Worm (Caenorhabditis elegans) whole organism, L2 larva: Measurements from ENCODE around the gene fbxb-5.

Experiments used
- C34F6.9 ChIP-seq: fragments of 150-350 bp; optimal IDR thresholded peaks from 2 replicates; lab custom pipeline; 2014; ENCODE audit warnings: missing biosample characterization, missing genetic modification characterization
- F13H6.1 ChIP-seq: sonication (generic microtip); optimal IDR thresholded peaks from 2 replicates; lab custom pipeline; 2016; ENCODE audit warnings: missing genetic modification characterization, missing compliant biosample characterization
- R02D3.7 ChIP-seq: fragments of 150-350 bp; optimal IDR thresholded peaks from 2 replicates; lab custom pipeline; 2014; ENCODE audit warnings: missing biosample characterization, missing genetic modification characterization
- ZK546.5 ChIP-seq: sonication (generic microtip); optimal IDR thresholded peaks from 2 replicates; lab custom pipeline; 2017; ENCODE audit warnings: missing biosample characterization, missing genetic modification characterization
- ama-1 ChIP-seq: fragments of 150-350 bp; optimal IDR thresholded peaks from 2 replicates; lab custom pipeline; 2018; ENCODE audit warnings: inconsistent platforms
- blmp-1 ChIP-seq: sonication (generic microtip); optimal IDR thresholded peaks from 2 replicates; lab custom pipeline; 2017; ENCODE audit warnings: missing genetic modification characterization, mild to moderate bottlenecking, missing compliant biosample characterization, antibody characterized with exemption, moderate library complexity; ENCODE audit not compliant: insufficient read depth
- ceh-16 ChIP-seq: fragments of 150-350 bp; optimal IDR thresholded peaks from 2 replicates; lab custom pipeline; 2014; ENCODE audit warnings: missing biosample characterization, missing genetic modification characterization
- ceh-82 ChIP-seq: fragments of 150-350 bp; optimal IDR thresholded peaks from 2 replicates; lab custom pipeline; 2014; ENCODE audit warnings: missing biosample characterization, missing genetic modification characterization
- crh-2 ChIP-seq: sonication (generic microtip); optimal IDR thresholded peaks from 2 replicates; lab custom pipeline; 2017; ENCODE audit warnings: missing biosample characterization, missing genetic modification characterization
- elt-3 ChIP-seq: sonication (generic microtip); optimal IDR thresholded peaks from 2 replicates; lab custom pipeline; 2017; ENCODE audit warnings: missing biosample characterization, missing genetic modification characterization
- fos-1 ChIP-seq: fragments of 150-350 bp; optimal IDR thresholded peaks from 2 replicates; lab custom pipeline; 2014; ENCODE audit warnings: missing biosample characterization, missing genetic modification characterization
- gmeb-1 ChIP-seq: fragments of 150-350 bp; optimal IDR thresholded peaks from 2 replicates; lab custom pipeline; 2014; ENCODE audit warnings: missing biosample characterization, missing genetic modification characterization
- lin-39 ChIP-seq: fragments of 150-350 bp; optimal IDR thresholded peaks from 2 replicates; lab custom pipeline; 2014; ENCODE audit warnings: missing biosample characterization, missing genetic modification reagents, missing genetic modification characterization
- lsy-2 ChIP-seq, 2 experiments: fragments of 150-350 bp in 1 of 2; sonication (generic microtip) in 1 of 2; optimal IDR thresholded peaks; 2 replicates each; lab custom pipeline; 2014 to 2017; ENCODE audit warnings: missing biosample characterization in 2 of 2, missing genetic modification characterization in 2 of 2
- mab-5 ChIP-seq: fragments of 150-350 bp; optimal IDR thresholded peaks from 2 replicates; lab custom pipeline; 2014; ENCODE audit warnings: missing biosample characterization, missing genetic modification characterization
- mbf-1 ChIP-seq: sonication (generic microtip); optimal IDR thresholded peaks from 2 replicates; lab custom pipeline; 2017; ENCODE audit warnings: missing biosample characterization, missing genetic modification characterization
- mdl-1 ChIP-seq, 2 experiments: fragments of 150-350 bp in 1 of 2; sonication (generic microtip) in 1 of 2; optimal IDR thresholded peaks; 2 replicates each; lab custom pipeline; 2017; ENCODE audit warnings: missing biosample characterization in 2 of 2, missing genetic modification characterization in 2 of 2
- nhr-10 ChIP-seq: sonication (generic microtip); optimal IDR thresholded peaks from 2 replicates; lab custom pipeline; 2017; ENCODE audit warnings: missing biosample characterization, missing genetic modification characterization
- nhr-11 ChIP-seq: fragments of 150-350 bp; optimal IDR thresholded peaks from 2 replicates; lab custom pipeline; 2014; ENCODE audit warnings: missing biosample characterization, missing genetic modification characterization
- nhr-129 ChIP-seq: fragments of 150-350 bp; optimal IDR thresholded peaks from 2 replicates; lab custom pipeline; 2014; ENCODE audit warnings: missing biosample characterization, missing genetic modification characterization
- nhr-21 ChIP-seq: fragments of 150-350 bp; optimal IDR thresholded peaks from 2 replicates; lab custom pipeline; 2014; ENCODE audit warnings: missing biosample characterization, missing genetic modification characterization
- nhr-23 ChIP-seq: fragments of 150-350 bp; optimal IDR thresholded peaks from 2 replicates; lab custom pipeline; 2014; ENCODE audit warnings: missing biosample characterization, missing genetic modification reagents, missing genetic modification characterization
- nhr-6 ChIP-seq: fragments of 150-350 bp; optimal IDR thresholded peaks from 2 replicates; lab custom pipeline; 2014; ENCODE audit warnings: missing biosample characterization, missing genetic modification characterization
- nhr-77 ChIP-seq: fragments of 150-350 bp; optimal IDR thresholded peaks from 2 replicates; lab custom pipeline; 2014; ENCODE audit warnings: missing biosample characterization, missing genetic modification characterization
- peb-1 ChIP-seq: fragments of 150-350 bp; optimal IDR thresholded peaks from 2 replicates; lab custom pipeline; 2014; ENCODE audit warnings: missing biosample characterization, missing genetic modification characterization
- sem-4 ChIP-seq: fragments of 150-350 bp; optimal IDR thresholded peaks from 2 replicates; lab custom pipeline; 2014; ENCODE audit warnings: missing biosample characterization, missing genetic modification reagents, missing genetic modification characterization
- skn-1 ChIP-seq: sonication (generic microtip); optimal IDR thresholded peaks from 2 replicates; lab custom pipeline; 2017; ENCODE audit warnings: missing biosample characterization, missing genetic modification characterization
- sma-9 ChIP-seq, 2 experiments: fragments of 150-350 bp in 1 of 2; sonication (generic microtip) in 1 of 2; optimal IDR thresholded peaks; 2 replicates each; lab custom pipeline; 2014 to 2016; ENCODE audit warnings: missing genetic modification characterization in 2 of 2, mild to moderate bottlenecking in 1 of 2, missing biosample characterization in 1 of 2, missing compliant biosample characterization in 1 of 2, missing genetic modification reagents in 1 of 2, moderate library complexity in 1 of 2
- unc-39 ChIP-seq: fragments of 150-350 bp; optimal IDR thresholded peaks from 2 replicates; lab custom pipeline; 2014; ENCODE audit warnings: missing biosample characterization, missing genetic modification characterization
- unc-55 ChIP-seq: fragments of 150-350 bp; sonication (generic microtip); optimal IDR thresholded peaks from 3 replicates; lab custom pipeline; 2014; ENCODE audit warnings: missing biosample characterization, missing genetic modification reagents, missing genetic modification characterization
- unc-62 ChIP-seq: fragments of 150-350 bp; optimal IDR thresholded peaks from 2 replicates; lab custom pipeline; 2014; ENCODE audit warnings: missing biosample characterization, missing genetic modification reagents, missing genetic modification characterization
- zag-1 ChIP-seq: fragments of 150-350 bp; optimal IDR thresholded peaks from 2 replicates; lab custom pipeline; 2014; ENCODE audit warnings: missing biosample characterization, missing genetic modification characterization
- ztf-1 ChIP-seq: fragments of 200-800 bp; sonication (Bioruptor generic); conservative IDR thresholded peaks from 2 replicates; pipeline ENCODE4 v1.3.6; 2022; ENCODE audit warnings: missing genetic modification characterization, missing compliant biosample characterization
- ztf-11 ChIP-seq: sonication (generic microtip); optimal IDR thresholded peaks from 2 replicates; lab custom pipeline; 2017; ENCODE audit warnings: missing biosample characterization, missing genetic modification characterization
- ztf-4 ChIP-seq: fragments of 150-350 bp; optimal IDR thresholded peaks from 2 replicates; lab custom pipeline; 2014; ENCODE audit warnings: missing biosample characterization, missing genetic modification characterization

Gene fbxb-5

ce11 chrII:1725735-1726134, 3.4 kb upstream of the fbxb-5 start, which contains the start of gene F45C12.17:
Gene F45C12.17, plus strand, starts transcription at chrII:1726111.
- TF ChIP-seq ceh-82 (tag; lab: Kevin White, UChicago) (no peak), F13H6.1 (tag; lab: Kevin White, UChicago) (no peak), nhr-11 (tag; lab: Kevin White, UChicago) (no peak), nhr-129 (tag; lab: Kevin White, UChicago) (no peak), sma-9 (GFP tag; optimal IDR thresholded peaks at IDR 0.05; lab: Kevin White, UChicago) (no peak), sma-9 (tag; optimal IDR thresholded peaks at IDR 0.05; lab: Kevin White, UChicago) (no peak), nhr-6 (tag; lab: Kevin White, UChicago) (no peak), mab-5 (no peak), ztf-11 (tag; lab: Kevin White, UChicago) (no peak), unc-55 (GFP tag; lab: Kevin White, UChicago) (no peak), gmeb-1 (tag; lab: Kevin White, UChicago) (no peak), ama-1 (no peak), nhr-23 (tag; lab: Kevin White, UChicago) (no peak), nhr-10 (tag; lab: Kevin White, UChicago) (no peak), ZK546.5 (tag; lab: Kevin White, UChicago) (no peak), blmp-1 (tag; lab: Kevin White, UChicago) (no peak), lsy-2 (tag; optimal IDR thresholded peaks at IDR 0.05; lab: Kevin White, UChicago) (no peak)

ce11 chrII:1724314-1724713, 2.0 kb upstream of the fbxb-5 start, which contains the start of gene fbxb-11:
Gene fbxb-11, plus strand, starts transcription at chrII:1724614.
- TF ChIP-seq gmeb-1 (tag; lab: Kevin White, UChicago) = no peak
- TF ChIP-seq C34F6.9 = no peak
- TF ChIP-seq nhr-23 (tag; lab: Kevin White, UChicago) = no peak
- TF ChIP-seq, all 48 proteins: peak for 0

ce11 chrII:1719153-1719552, 3.1 kb downstream of the fbxb-5 start, which contains the start of gene fbxb-48:
Gene fbxb-48, minus strand, starts transcription at chrII:1719253.
- no peak for TF ChIP-seq unc-39 (tag; lab: Kevin White, UChicago)
- no peak for TF ChIP-seq peb-1 (tag; lab: Kevin White, UChicago)
- TF ChIP-seq ceh-16 = no peak
- no peak for TF ChIP-seq nhr-77 (tag; lab: Kevin White, UChicago)
- no peak for TF ChIP-seq nhr-21
- TF ChIP-seq sem-4 (tag; lab: Kevin White, UChicago) = no peak
- TF ChIP-seq fos-1 (tag; lab: Kevin White, UChicago) = no peak
- TF ChIP-seq F13H6.1 (tag; lab: Kevin White, UChicago) = no peak
- no peak for TF ChIP-seq R02D3.7 (tag; lab: Kevin White, UChicago)
- no peak for TF ChIP-seq ceh-82 (tag; lab: Kevin White, UChicago)
- TF ChIP-seq mdl-1 (tag; optimal IDR thresholded peaks at IDR 0.05; lab: Kevin White, UChicago) = no peak
- no peak for TF ChIP-seq crh-2 (tag; lab: Kevin White, UChicago)
- TF ChIP-seq lin-39 (tag; lab: Kevin White, UChicago) = no peak
- no peak for TF ChIP-seq sma-9 (GFP tag; optimal IDR thresholded peaks at IDR 0.05; lab: Kevin White, UChicago)
- no peak for TF ChIP-seq sma-9 (tag; optimal IDR thresholded peaks at IDR 0.05; lab: Kevin White, UChicago)
- TF ChIP-seq nhr-23 (tag; lab: Kevin White, UChicago) = no peak
- no peak for TF ChIP-seq skn-1 (tag; lab: Kevin White, UChicago)
- no peak for TF ChIP-seq ztf-1 (GFP tag; lab: Robert Waterston, UW)
- no peak for TF ChIP-seq ztf-4 (tag; lab: Kevin White, UChicago)
- no peak for TF ChIP-seq mbf-1 (tag; lab: Kevin White, UChicago)
- TF ChIP-seq, all 48 proteins: peak for 0

- TF ChIP-seq elt-3 (tag; lab: Kevin White, UChicago) (no peak), lin-39 (tag; lab: Kevin White, UChicago) (no peak), unc-62 (GFP tag; lab: Kevin White, UChicago) (no peak), zag-1 (tag; lab: Kevin White, UChicago) (no peak)
Measured at ce11 chrII:1714772-1715353, 7.4 kb downstream of the fbxb-5 start, which contains the start of gene btb-6. Gene btb-6, plus strand, starts transcription at chrII:1715303.
